Worm (Caenorhabditis elegans) whole organism, late embryonic: ENCODE measurements around the gene mif-1.

Experiments
- C08G9.2 ChIP-seq: sonication (generic microtip); optimal IDR thresholded peaks from 2 replicates; lab custom pipeline; 2016; ENCODE audit warnings: mild to moderate bottlenecking, missing genetic modification characterization, moderate library complexity, missing compliant biosample characterization
- K02D7.2 ChIP-seq: sonication (generic microtip); optimal IDR thresholded peaks from 2 replicates; lab custom pipeline; 2017; ENCODE audit warnings: mild to moderate bottlenecking, missing genetic modification characterization, missing compliant biosample characterization
- K09A11.1 ChIP-seq: sonication (generic microtip); optimal IDR thresholded peaks from 2 replicates; lab custom pipeline; 2017; ENCODE audit warnings: antibody characterized with exemption, mild to moderate bottlenecking, missing genetic modification characterization, missing compliant biosample characterization; ENCODE audit not compliant: insufficient read depth
- T23F11.4 ChIP-seq: fragments of 200-800 bp; sonication (Bioruptor generic); optimal IDR thresholded peaks from 2 replicates; lab custom pipeline; 2018; ENCODE audit warnings: mild to moderate bottlenecking, missing genetic modification characterization, missing compliant biosample characterization
- ceh-14 ChIP-seq: sonication (generic microtip); optimal IDR thresholded peaks from 2 replicates; lab custom pipeline; 2016; ENCODE audit warnings: missing genotype, missing genetic modification characterization, missing compliant biosample characterization
- ceh-19 ChIP-seq: fragments of 200-800 bp; sonication (Bioruptor generic); optimal IDR thresholded peaks from 2 replicates; lab custom pipeline; 2018; ENCODE audit warnings: mild to moderate bottlenecking, missing genetic modification characterization, missing compliant biosample characterization
- ceh-24 ChIP-seq: sonication (generic microtip); optimal IDR thresholded peaks from 2 replicates; lab custom pipeline; 2016; ENCODE audit warnings: mild to moderate bottlenecking, missing genetic modification characterization, missing compliant biosample characterization
- ceh-30 ChIP-seq: fragments of 150-350 bp; optimal IDR thresholded peaks from 2 replicates; lab custom pipeline; 2014; ENCODE audit warnings: missing biosample characterization, missing genetic modification characterization
- ceh-31 ChIP-seq: sonication (generic microtip); optimal IDR thresholded peaks from 2 replicates; lab custom pipeline; 2016; ENCODE audit warnings: missing genetic modification characterization, missing compliant biosample characterization
- ceh-34 ChIP-seq: sonication (generic microtip); optimal IDR thresholded peaks from 2 replicates; lab custom pipeline; 2016; ENCODE audit warnings: mild to moderate bottlenecking, missing genetic modification characterization, missing compliant biosample characterization
- ceh-45 ChIP-seq: fragments of 200-800 bp; sonication (Bioruptor generic); IDR thresholded peaks from 2 replicates; pipeline ENCODE4 v1.3.6; 2022; ENCODE audit warnings: missing genetic modification reagents, missing genetic modification characterization, missing compliant biosample characterization
- ceh-48 ChIP-seq: sonication (generic microtip); optimal IDR thresholded peaks from 2 replicates; lab custom pipeline; 2016; ENCODE audit warnings: missing genetic modification characterization, inconsistent platforms, missing compliant biosample characterization
- ceh-9 ChIP-seq: sonication (generic microtip); optimal IDR thresholded peaks from 2 replicates; lab custom pipeline; 2016; ENCODE audit warnings: mild to moderate bottlenecking, missing genetic modification characterization, inconsistent platforms, missing compliant biosample characterization
- dmd-4 ChIP-seq: sonication (generic microtip); optimal IDR thresholded peaks from 2 replicates; lab custom pipeline; 2016; ENCODE audit warnings: borderline replicate concordance, missing genetic modification characterization, missing compliant biosample characterization
- elt-2 ChIP-seq: sonication (generic microtip); optimal IDR thresholded peaks from 2 replicates; lab custom pipeline; 2016; ENCODE audit warnings: missing genetic modification reagents, missing genetic modification characterization, missing compliant biosample characterization
- elt-4 ChIP-seq: sonication (generic microtip); optimal IDR thresholded peaks from 2 replicates; lab custom pipeline; 2016; ENCODE audit warnings: missing genetic modification characterization, missing compliant biosample characterization
- ets-4 ChIP-seq: sonication (generic microtip); optimal IDR thresholded peaks from 2 replicates; lab custom pipeline; 2016; ENCODE audit warnings: missing genetic modification characterization, missing compliant biosample characterization
- eyg-1 ChIP-seq: sonication (generic microtip); optimal IDR thresholded peaks from 2 replicates; lab custom pipeline; 2016; ENCODE audit warnings: missing genotype, missing genetic modification characterization, missing compliant biosample characterization
- hlh-13 ChIP-seq: fragments of 200-800 bp; sonication (Bioruptor generic); optimal IDR thresholded peaks from 2 replicates; lab custom pipeline; 2018; ENCODE audit warnings: mild to moderate bottlenecking, missing genetic modification characterization, missing compliant biosample characterization
- hlh-30 ChIP-seq: sonication (generic microtip); optimal IDR thresholded peaks from 2 replicates; lab custom pipeline; 2017; ENCODE audit warnings: antibody characterized with exemption, missing genetic modification characterization, missing compliant biosample characterization; ENCODE audit not compliant: insufficient read depth
- hlh-6 ChIP-seq: sonication (generic microtip); optimal IDR thresholded peaks from 2 replicates; lab custom pipeline; 2016; ENCODE audit warnings: missing genotype, missing genetic modification characterization, missing compliant biosample characterization
- hlh-8 ChIP-seq: sonication (generic microtip); optimal IDR thresholded peaks from 2 replicates; lab custom pipeline; 2016; ENCODE audit warnings: missing genotype, missing genetic modification characterization, missing compliant biosample characterization
- lim-6 ChIP-seq: sonication (generic microtip); optimal IDR thresholded peaks from 2 replicates; lab custom pipeline; 2016; ENCODE audit warnings: missing genetic modification characterization, missing compliant biosample characterization
- madf-2 ChIP-seq: sonication (generic microtip); optimal IDR thresholded peaks from 2 replicates; lab custom pipeline; 2017; ENCODE audit warnings: missing genetic modification characterization, missing compliant biosample characterization
- mec-3 ChIP-seq: sonication (generic microtip); optimal IDR thresholded peaks from 2 replicates; lab custom pipeline; 2016; ENCODE audit warnings: borderline replicate concordance, missing genetic modification characterization, missing compliant biosample characterization
- nfya-1 ChIP-seq: sonication (generic microtip); optimal IDR thresholded peaks from 2 replicates; lab custom pipeline; 2017; ENCODE audit warnings: missing genetic modification characterization, mild to moderate bottlenecking, missing compliant biosample characterization, antibody characterized with exemption, moderate library complexity
- nhr-11 ChIP-seq: fragments of 150-350 bp; optimal IDR thresholded peaks from 2 replicates; lab custom pipeline; 2014; ENCODE audit warnings: missing biosample characterization, missing genetic modification characterization
- pha-2 ChIP-seq: sonication (generic microtip); optimal IDR thresholded peaks from 2 replicates; lab custom pipeline; 2017; ENCODE audit warnings: mild to moderate bottlenecking, missing genetic modification characterization, missing compliant biosample characterization
- pqm-1 ChIP-seq: sonication (generic microtip); optimal IDR thresholded peaks from 2 replicates; lab custom pipeline; 2016; ENCODE audit warnings: missing genetic modification characterization, missing compliant biosample characterization
- sox-2 ChIP-seq: fragments of 200-800 bp; sonication (Bioruptor generic); IDR thresholded peaks from 2 replicates; pipeline ENCODE4 v1.3.6; 2022; ENCODE audit warnings: missing genetic modification reagents, missing genetic modification characterization, missing compliant biosample characterization
- ttx-3 ChIP-seq: sonication (generic microtip); optimal IDR thresholded peaks from 2 replicates; lab custom pipeline; 2016; ENCODE audit warnings: missing genetic modification reagents, missing genetic modification characterization, missing compliant biosample characterization
- unc-55 ChIP-seq: sonication (generic microtip); optimal IDR thresholded peaks from 2 replicates; lab custom pipeline; 2017; ENCODE audit warnings: missing biosample characterization, missing genetic modification reagents, missing genetic modification characterization
- zip-5 ChIP-seq: sonication (generic microtip); optimal IDR thresholded peaks from 2 replicates; lab custom pipeline; 2016; ENCODE audit warnings: missing genetic modification characterization, missing compliant biosample characterization
- ztf-16 ChIP-seq: sonication (generic microtip); optimal IDR thresholded peaks from 2 replicates; lab custom pipeline; 2017; ENCODE audit warnings: missing genetic modification characterization, missing compliant biosample characterization

The mif-1 gene

ce11 chrIII:11836734-11837133 lies 11.2 kb upstream of the mif-1 start:
- TF ChIP-seq hlh-6 (tag; lab: Kevin White, UChicago) (no peak), elt-2 (no peak)
- TF ChIP-seq, all 69 proteins: peak for 0

DNA sequence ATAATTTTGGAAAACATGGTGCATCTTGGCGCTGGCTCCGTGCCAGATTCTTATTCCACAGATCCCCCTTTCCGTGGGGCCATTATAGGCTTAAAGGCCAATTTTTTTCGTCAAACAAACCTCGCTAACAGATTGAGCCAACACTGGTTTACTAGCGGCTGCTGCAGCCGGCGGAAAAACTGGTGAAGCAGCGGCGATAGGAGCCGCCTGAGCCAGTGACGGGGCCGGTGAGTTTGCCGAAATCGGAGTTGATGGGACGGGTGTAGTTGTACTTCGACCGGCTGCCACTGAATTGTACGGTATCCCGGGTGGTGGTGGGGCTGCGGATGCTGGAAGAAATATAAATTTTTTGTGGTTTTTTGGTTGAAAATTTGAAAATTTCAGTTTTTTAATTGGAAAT lies 6.2 kb upstream of the mif-1 start:
- TF ChIP-seq ttx-3 (tag; lab: Kevin White, UChicago) (no peak), ceh-9 (tag; lab: Kevin White, UChicago) (no peak), ztf-16 (no peak), ets-4 (tag; lab: Kevin White, UChicago) (no peak), dmd-4 (tag; lab: Kevin White, UChicago) (no peak), ceh-48 (tag; lab: Kevin White, UChicago) (no peak), zip-5 (tag; lab: Kevin White, UChicago) (no peak), nhr-11 (tag; lab: Kevin White, UChicago) (no peak), unc-55 (GFP tag; lab: Kevin White, UChicago) (no peak), pqm-1 (no peak), sox-2 (no peak), lim-6 (no peak), hlh-8 (tag; lab: Kevin White, UChicago) (no peak), mec-3 (no peak), ceh-14 (no peak), nfya-1 (tag; lab: Kevin White, UChicago) (no peak)

- TF ChIP-seq elt-4 (tag; lab: Kevin White, UChicago) = peak; percentile 40
- TF ChIP-seq C08G9.2 (tag; lab: Kevin White, UChicago) = no peak
Measured at ce11 chrIII:11843007-11843406, 4.9 kb upstream of the mif-1 start.

ce11 chrIII:11846365-11846764 lies 1.6 kb upstream of the mif-1 start, which contains the start of gene ntl-3:
Gene ntl-3 (minus strand): TSS chrIII:11846465.
- no peak for TF ChIP-seq K09A11.1 (tag; lab: Kevin White, UChicago)
- no peak for TF ChIP-seq ceh-31 (tag; lab: Kevin White, UChicago)
- TF ChIP-seq pha-2 (tag; lab: Kevin White, UChicago) = no peak
- no peak for TF ChIP-seq ceh-30
- TF ChIP-seq ceh-34 (tag; lab: Kevin White, UChicago) = no peak
- no peak for TF ChIP-seq ceh-19 (GFP tag; lab: Kevin White, UChicago)
- TF ChIP-seq C08G9.2 (tag; lab: Kevin White, UChicago) = no peak
- TF ChIP-seq eyg-1 (tag; lab: Kevin White, UChicago) = no peak
- TF ChIP-seq ztf-16 = no peak
- TF ChIP-seq elt-2 = no peak
- TF ChIP-seq K02D7.2 (tag; lab: Kevin White, UChicago) = no peak
- no peak for TF ChIP-seq hlh-13 (GFP tag; lab: Kevin White, UChicago)
- TF ChIP-seq T23F11.4 (GFP tag; lab: Kevin White, UChicago) = no peak
- TF ChIP-seq ceh-45 (GFP tag; lab: Robert Waterston, UW) = no peak
- TF ChIP-seq hlh-30 = no peak
- TF ChIP-seq ceh-48 (tag; lab: Kevin White, UChicago) = no peak
- TF ChIP-seq madf-2 (tag; lab: Kevin White, UChicago) = no peak
- TF ChIP-seq ceh-24 (tag; lab: Kevin White, UChicago) = no peak

DNA sequence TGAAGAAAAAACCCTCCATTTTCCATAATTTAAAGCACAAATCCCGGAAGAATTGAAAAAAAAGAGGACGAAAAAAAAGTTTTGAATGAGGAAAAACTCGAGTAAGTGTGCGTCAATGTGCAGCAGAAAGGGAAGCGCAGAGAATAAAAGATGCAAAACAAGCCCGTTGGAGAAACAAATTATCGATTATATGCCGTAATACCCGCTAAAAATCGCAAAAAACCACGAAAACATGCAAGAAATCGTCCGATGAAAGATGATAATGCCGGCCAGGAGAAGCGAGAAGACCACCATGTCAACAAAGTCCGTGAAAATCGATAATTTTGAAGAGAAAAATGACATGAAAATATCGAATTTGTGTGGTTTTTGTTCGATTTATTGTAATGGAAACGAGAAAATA lies 938 bp upstream of the mif-1 start:
- no peak for TF ChIP-seq madf-2 (tag; lab: Kevin White, UChicago)
- peak; percentile 4 for TF ChIP-seq ceh-48 (tag; lab: Kevin White, UChicago)
- TF ChIP-seq, all 69 proteins: peak for 1
